Worm (Caenorhabditis elegans) whole organism, young adult: ENCODE results near the gene srw-48.

Experiments
- sea-2 ChIP-seq: fragments of 200-800 bp; sonication (Bioruptor generic); IDR thresholded peaks from 2 replicates; pipeline ENCODE4 v1.3.6; 2022; ENCODE audit warnings: missing genetic modification characterization, missing compliant biosample characterization
- tlf-1 ChIP-seq: fragments of 200-800 bp; sonication (Bioruptor generic); optimal IDR thresholded peaks from 2 replicates; lab custom pipeline; 2018; ENCODE audit warnings: mild to moderate bottlenecking, missing genetic modification characterization, missing compliant biosample characterization

DNA sequence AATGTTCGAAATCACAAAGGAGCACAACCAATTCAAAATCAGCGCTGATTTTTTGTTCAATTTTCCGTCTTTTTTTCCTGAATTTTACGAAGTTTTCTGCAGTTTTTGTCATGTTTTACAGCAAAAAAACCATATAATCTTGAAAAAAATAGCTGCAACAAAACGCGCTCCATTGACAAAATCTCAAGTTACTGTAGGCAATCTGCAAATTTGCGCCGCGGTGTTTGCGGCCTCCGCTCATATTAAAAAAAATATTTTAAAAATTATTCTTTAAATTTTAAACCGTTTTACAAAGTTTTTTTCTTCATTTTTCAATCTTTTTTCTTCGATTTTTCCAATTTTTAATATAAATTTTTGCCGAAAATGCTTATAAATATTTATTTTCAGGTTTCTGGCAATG is 15.4 kb upstream of the srw-48 start:
- no peak for TF ChIP-seq sea-2
- no peak for TF ChIP-seq tlf-1 (GFP tag; lab: Kevin White, UChicago)
